Fruit fly (Drosophila melanogaster): ENCODE results near the gene CG14567.

dm6 chr3L:21720869-21721268, 17.4 kb downstream of the CG14567 start:
- TF ChIP-seq CG8478 (optimal IDR thresholded peaks at IDR 0.05) (no peak), Dll (optimal IDR thresholded peaks at IDR 0.05) (no peak), pan (optimal IDR thresholded peaks at IDR 0.05) (no peak), psq (optimal IDR thresholded peaks at IDR 0.05) (no peak), usp (GFP tag; optimal IDR thresholded peaks at IDR 0.05) (no peak), EcR (GFP tag; optimal IDR thresholded peaks at IDR 0.05) (no peak)
